Worm (Caenorhabditis elegans) whole organism, L3 larva: ENCODE results near the gene M110.3.

Source experiments
- egl-27 ChIP-seq: sonication (generic microtip); optimal IDR thresholded peaks from 4 replicates; lab custom pipeline; 2017; ENCODE audit warnings: missing biosample characterization, missing genetic modification reagents, missing genetic modification characterization
- nhr-28 ChIP-seq: fragments of 150-350 bp; optimal IDR thresholded peaks from 2 replicates; lab custom pipeline; 2014; ENCODE audit warnings: missing biosample characterization, missing genetic modification characterization
- unc-62 ChIP-seq: fragments of 150-350 bp; sonication (generic microtip); optimal IDR thresholded peaks from 4 replicates; lab custom pipeline; 2014; ENCODE audit warnings: missing biosample characterization, missing genetic modification reagents, missing genetic modification characterization
- ztf-11 ChIP-seq: fragments of 150-350 bp; optimal IDR thresholded peaks from 2 replicates; lab custom pipeline; 2014; ENCODE audit warnings: missing biosample characterization, missing genetic modification characterization

DNA sequence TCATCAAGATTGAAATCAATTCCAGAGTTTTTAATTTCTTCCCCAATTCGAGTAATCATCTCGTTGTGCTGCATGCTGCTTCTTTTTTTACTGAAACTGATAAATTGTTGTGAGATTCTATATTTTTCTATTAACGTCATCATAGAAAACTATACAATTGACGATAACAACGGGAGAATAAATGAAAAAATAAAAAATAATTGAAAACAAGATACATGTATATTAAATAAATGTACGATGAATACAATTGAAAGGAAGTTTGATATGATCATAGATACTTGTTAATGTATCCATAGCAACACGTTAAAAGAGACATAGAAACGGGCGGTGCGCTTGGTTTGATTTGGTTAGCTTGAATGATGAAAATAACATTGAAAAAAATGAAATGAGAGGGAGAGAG is 26.0 kb downstream of the M110.3 start, which contains the start of gene T05C12.8:
- TF ChIP-seq unc-62 (GFP tag; lab: Kevin White, UChicago), result no peak
- TF ChIP-seq egl-27 (tag; lab: Kevin White, UChicago), result no peak
- no peak for TF ChIP-seq nhr-28 (tag; lab: Kevin White, UChicago)
- TF ChIP-seq ztf-11 (tag; lab: Kevin White, UChicago), result no peak
